Fruit fly (Drosophila melanogaster) whole organism, embryonic: ENCODE results near the gene scaf6.
A peak's percentile ranks its signal among the peaks of the same experiment; 100 is the strongest.

ENCODE experiments used
- ATbp ChIP-seq: fragments of 200-800 bp; sonication (Bioruptor generic); optimal IDR thresholded peaks from 2 replicates; lab custom pipeline; 2017; ENCODE audit warnings: missing biosample characterization, mild to moderate bottlenecking, missing genetic modification characterization, missing genetic modification reagents
- Bgb ChIP-seq: fragments of 200-800 bp; sonication (Bioruptor generic); IDR thresholded peaks from 2 replicates; pipeline ENCODE4 v1.3.6; 2022; ENCODE audit warnings: missing biosample characterization, missing genetic modification characterization; ENCODE audit not compliant: partially characterized antibody
- CG10267 ChIP-seq: fragments of 200-800 bp; sonication (Bioruptor generic); optimal IDR thresholded peaks from 2 replicates; lab custom pipeline; 2018; ENCODE audit warnings: missing biosample characterization, mild to moderate bottlenecking, missing genetic modification characterization, moderate library complexity
- CG10979 ChIP-seq: fragments of 200-800 bp; sonication (Bioruptor generic); optimal IDR thresholded peaks from 2 replicates; lab custom pipeline; 2018; ENCODE audit warnings: missing biosample characterization, mild to moderate bottlenecking, missing genetic modification characterization, moderate library complexity
- CG1233 ChIP-seq: fragments of 200-800 bp; sonication (Bioruptor generic); optimal IDR thresholded peaks from 4 replicates; lab custom pipeline; 2018; ENCODE audit warnings: missing biosample characterization, mild to moderate bottlenecking, missing genetic modification characterization
- CG13287 ChIP-seq: fragments of 200-800 bp; sonication (Bioruptor generic); IDR thresholded peaks from 2 replicates; pipeline ENCODE4 v1.3.6; 2022; ENCODE audit warnings: missing biosample characterization, missing genetic modification characterization; ENCODE audit not compliant: partially characterized antibody
- CG13624 ChIP-seq: fragments of 200-800 bp; sonication (Bioruptor generic); optimal IDR thresholded peaks from 2 replicates; lab custom pipeline; 2016; ENCODE audit warnings: missing biosample characterization, missing genetic modification characterization
- CG14050 ChIP-seq: fragments of 200-800 bp; sonication (Bioruptor generic); IDR thresholded peaks from 3 replicates; pipeline ENCODE4 v1.3.6; 2022; ENCODE audit warnings: missing biosample characterization, missing genetic modification characterization
- CG14860 ChIP-seq: fragments of 200-800 bp; sonication (Bioruptor generic); IDR thresholded peaks from 3 replicates; pipeline ENCODE4 v1.3.6; 2022; ENCODE audit warnings: missing biosample characterization, missing genetic modification characterization; ENCODE audit not compliant: partially characterized antibody
- CG17361 ChIP-seq: fragments of 200-800 bp; sonication (Bioruptor generic); IDR thresholded peaks from 3 replicates; pipeline ENCODE4 v1.3.6; 2022; ENCODE audit warnings: missing biosample characterization, missing genetic modification characterization
- CG17612 ChIP-seq: fragments of 200-800 bp; sonication (Bioruptor generic); IDR thresholded peaks from 2 replicates; pipeline ENCODE4 v1.3.6; 2022; ENCODE audit warnings: missing biosample characterization, missing genetic modification characterization
- CG18011 ChIP-seq: fragments of 200-800 bp; sonication (Bioruptor generic); optimal IDR thresholded peaks from 2 replicates; lab custom pipeline; 2017; ENCODE audit warnings: missing biosample characterization, missing genetic modification characterization, mild to moderate bottlenecking, moderate library complexity, missing genotype
- CG18599 ChIP-seq: fragments of 200-800 bp; sonication (Bioruptor generic); optimal IDR thresholded peaks from 3 replicates; lab custom pipeline; 2017; ENCODE audit warnings: missing biosample characterization, missing genetic modification characterization, mild to moderate bottlenecking, moderate library complexity, missing genetic modification reagents
- CG2202 ChIP-seq: fragments of 200-800 bp; sonication (Bioruptor generic); optimal IDR thresholded peaks from 2 replicates; lab custom pipeline; 2018; ENCODE audit warnings: missing biosample characterization, mild to moderate bottlenecking, missing genetic modification characterization
- CG2875 ChIP-seq: fragments of 200-800 bp; sonication (Bioruptor generic); optimal IDR thresholded peaks from 2 replicates; lab custom pipeline; 2017; ENCODE audit warnings: missing biosample characterization, mild to moderate bottlenecking, missing genetic modification characterization, missing genetic modification reagents
- CG32532 ChIP-seq: fragments of 200-800 bp; sonication (Bioruptor generic); IDR thresholded peaks from 2 replicates; pipeline ENCODE4 v1.3.6; 2022; ENCODE audit warnings: missing biosample characterization, missing genetic modification characterization
- CG32772 ChIP-seq: fragments of 200-800 bp; sonication (Bioruptor generic); IDR thresholded peaks from 2 replicates; pipeline ENCODE4 v1.3.6; 2022; ENCODE audit warnings: missing biosample characterization, missing genetic modification characterization
- CG34376 ChIP-seq: fragments of 200-800 bp; sonication (Bioruptor generic); optimal IDR thresholded peaks from 2 replicates; lab custom pipeline; 2018; ENCODE audit warnings: missing biosample characterization, mild to moderate bottlenecking, missing genetic modification characterization
- CG4360 ChIP-seq: fragments of 200-800 bp; sonication (Bioruptor generic); IDR thresholded peaks from 2 replicates; pipeline ENCODE4 v1.3.6; 2022; ENCODE audit warnings: missing biosample characterization, missing genetic modification characterization
- CG9727 ChIP-seq: fragments of 200-800 bp; sonication (Bioruptor generic); optimal IDR thresholded peaks from 3 replicates; lab custom pipeline; 2017; ENCODE audit warnings: missing biosample characterization, mild to moderate bottlenecking, missing genetic modification characterization
- CG9932 ChIP-seq: fragments of 200-800 bp; sonication (Bioruptor generic); IDR thresholded peaks from 2 replicates; pipeline ENCODE4 v1.3.6; 2022; ENCODE audit warnings: missing biosample characterization, missing genetic modification characterization
- Dll ChIP-seq: fragments of 200-800 bp; sonication (Bioruptor generic); IDR thresholded peaks from 4 replicates; pipeline ENCODE4 v1.3.6; 2022; ENCODE audit warnings: missing biosample characterization, missing genetic modification characterization; ENCODE audit not compliant: partially characterized antibody
- Meics ChIP-seq: fragments of 200-800 bp; sonication (Bioruptor generic); optimal IDR thresholded peaks from 2 replicates; lab custom pipeline; 2017; ENCODE audit warnings: missing biosample characterization, mild to moderate bottlenecking, missing genetic modification characterization
- Myb ChIP-seq: fragments of 200-800 bp; sonication (Bioruptor generic); optimal IDR thresholded peaks from 2 replicates; lab custom pipeline; 2016; ENCODE audit warnings: missing biosample characterization, missing genetic modification characterization
- Ravus ChIP-seq: fragments of 200-800 bp; sonication (Bioruptor generic); IDR thresholded peaks from 2 replicates; pipeline ENCODE4 v1.3.6; 2022; ENCODE audit warnings: missing biosample characterization, missing genetic modification characterization
- Sry-β ChIP-seq: fragments of 200-800 bp; sonication (Bioruptor generic); optimal IDR thresholded peaks from 2 replicates; lab custom pipeline; 2018; ENCODE audit warnings: missing biosample characterization, mild to moderate bottlenecking, missing genetic modification characterization, moderate library complexity
- Tbp ChIP-seq: fragments of >200 bp; optimal IDR thresholded peaks from 2 replicates; lab custom pipeline; 2018; ENCODE audit warnings: missing biosample characterization, missing genetic modification characterization
- crp ChIP-seq, 2 experiments: fragments of 200-800 bp; sonication (Bioruptor generic); optimal IDR thresholded peaks; 2 replicates in 1 of 2; 3 replicates in 1 of 2; lab custom pipeline; 2017; ENCODE audit warnings: missing biosample characterization in 2 of 2, missing genetic modification characterization in 2 of 2, mild to moderate bottlenecking in 1 of 2, moderate library complexity in 1 of 2
- dimm ChIP-seq: fragments of 200-800 bp; sonication (Bioruptor generic); IDR thresholded peaks from 2 replicates; pipeline ENCODE4 v1.3.6; 2022; ENCODE audit warnings: missing biosample characterization, missing genetic modification characterization
- ewg ChIP-seq: fragments of 200-800 bp; sonication (Bioruptor generic); optimal IDR thresholded peaks from 3 replicates; lab custom pipeline; 2017; ENCODE audit warnings: mild to moderate bottlenecking, missing biosample characterization, missing genetic modification reagents, missing genetic modification characterization
- fu2 ChIP-seq: fragments of 200-800 bp; sonication (Bioruptor generic); optimal IDR thresholded peaks from 2 replicates; lab custom pipeline; 2016; ENCODE audit warnings: missing biosample characterization, missing genetic modification characterization
- gfzf ChIP-seq: fragments of 200-800 bp; sonication (Bioruptor generic); optimal IDR thresholded peaks from 2 replicates; lab custom pipeline; 2016; ENCODE audit warnings: missing biosample characterization, mild to moderate bottlenecking, missing genetic modification characterization, moderate library complexity
- jumu ChIP-seq: fragments of 200-800 bp; sonication (Bioruptor generic); optimal IDR thresholded peaks from 3 replicates; lab custom pipeline; 2016; ENCODE audit warnings: missing biosample characterization, missing genetic modification characterization
- kah ChIP-seq: fragments of 200-800 bp; sonication (Bioruptor generic); optimal IDR thresholded peaks from 2 replicates; lab custom pipeline; 2018; ENCODE audit warnings: missing biosample characterization, mild to moderate bottlenecking, missing genetic modification characterization
- ken ChIP-seq: fragments of 200-800 bp; sonication (Bioruptor generic); IDR thresholded peaks from 3 replicates; pipeline ENCODE4 v1.3.6; 2022; ENCODE audit warnings: missing biosample characterization, missing genetic modification characterization
- lilli ChIP-seq: fragments of 200-800 bp; sonication (Bioruptor generic); optimal IDR thresholded peaks from 3 replicates; lab custom pipeline; 2016; ENCODE audit warnings: missing biosample characterization, missing genetic modification characterization
- lmd ChIP-seq: fragments of 200-800 bp; sonication (Bioruptor generic); IDR thresholded peaks from 2 replicates; pipeline ENCODE4 v1.3.6; 2022; ENCODE audit warnings: missing biosample characterization, missing genetic modification characterization
- pan ChIP-seq, 4 experiments: fragments of >200 bp in 3 of 4; fragments of 200-800 bp in 1 of 4; sonication (Bioruptor generic) in 1 of 4; optimal IDR thresholded peaks in 3 of 4; IDR thresholded peaks in 1 of 4; 2 replicates each; pipeline versions ENCODE4 v1.3.6 to Lab custom; 2017 to 2022; ENCODE audit warnings: missing biosample characterization in 2 of 4, missing genetic modification characterization in 2 of 4, mixed read lengths in 1 of 4
- pho ChIP-seq: fragments of 200-800 bp; sonication (Bioruptor generic); optimal IDR thresholded peaks from 2 replicates; lab custom pipeline; 2016; ENCODE audit warnings: missing biosample characterization, missing genetic modification characterization
- rib ChIP-seq: fragments of 200-800 bp; sonication (Bioruptor generic); IDR thresholded peaks from 2 replicates; pipeline ENCODE4 v1.3.6; 2022; ENCODE audit warnings: missing biosample characterization, missing genetic modification characterization
- sc ChIP-seq, 3 experiments: fragments of >200 bp in 2 of 3; fragments of 200-800 bp in 1 of 3; sonication (Bioruptor generic) in 1 of 3; optimal IDR thresholded peaks; 2 replicates in 2 of 3; 3 replicates in 1 of 3; lab custom pipeline; 2017; ENCODE audit warnings: mild to moderate bottlenecking in 1 of 3, missing biosample characterization in 1 of 3, missing genetic modification characterization in 1 of 3, missing genetic modification reagents in 1 of 3
- stwl ChIP-seq: fragments of 200-800 bp; sonication (Bioruptor generic); optimal IDR thresholded peaks from 3 replicates; lab custom pipeline; 2018; ENCODE audit warnings: missing biosample characterization, mild to moderate bottlenecking, missing genetic modification characterization, moderate library complexity
- tll ChIP-seq, 2 experiments: fragments of 200-800 bp in 1 of 2; fragments of >200 bp in 1 of 2; sonication (Bioruptor generic) in 1 of 2; optimal IDR thresholded peaks; 2 replicates each; lab custom pipeline; 2017 to 2019; ENCODE audit warnings: missing biosample characterization in 2 of 2, missing genetic modification characterization in 2 of 2, mild to moderate bottlenecking in 1 of 2, moderate library complexity in 1 of 2
- vnd ChIP-seq: fragments of 200-800 bp; sonication (Bioruptor generic); IDR thresholded peaks from 3 replicates; pipeline ENCODE4 v1.3.6; 2022; ENCODE audit warnings: missing biosample characterization, missing genetic modification characterization; ENCODE audit not compliant: partially characterized antibody
- vvl ChIP-seq: fragments of 200-800 bp; sonication (Bioruptor generic); IDR thresholded peaks from 2 replicates; pipeline ENCODE4 v1.3.6; 2022; ENCODE audit warnings: missing biosample characterization, missing genetic modification characterization

scaf6 gene

DNA sequence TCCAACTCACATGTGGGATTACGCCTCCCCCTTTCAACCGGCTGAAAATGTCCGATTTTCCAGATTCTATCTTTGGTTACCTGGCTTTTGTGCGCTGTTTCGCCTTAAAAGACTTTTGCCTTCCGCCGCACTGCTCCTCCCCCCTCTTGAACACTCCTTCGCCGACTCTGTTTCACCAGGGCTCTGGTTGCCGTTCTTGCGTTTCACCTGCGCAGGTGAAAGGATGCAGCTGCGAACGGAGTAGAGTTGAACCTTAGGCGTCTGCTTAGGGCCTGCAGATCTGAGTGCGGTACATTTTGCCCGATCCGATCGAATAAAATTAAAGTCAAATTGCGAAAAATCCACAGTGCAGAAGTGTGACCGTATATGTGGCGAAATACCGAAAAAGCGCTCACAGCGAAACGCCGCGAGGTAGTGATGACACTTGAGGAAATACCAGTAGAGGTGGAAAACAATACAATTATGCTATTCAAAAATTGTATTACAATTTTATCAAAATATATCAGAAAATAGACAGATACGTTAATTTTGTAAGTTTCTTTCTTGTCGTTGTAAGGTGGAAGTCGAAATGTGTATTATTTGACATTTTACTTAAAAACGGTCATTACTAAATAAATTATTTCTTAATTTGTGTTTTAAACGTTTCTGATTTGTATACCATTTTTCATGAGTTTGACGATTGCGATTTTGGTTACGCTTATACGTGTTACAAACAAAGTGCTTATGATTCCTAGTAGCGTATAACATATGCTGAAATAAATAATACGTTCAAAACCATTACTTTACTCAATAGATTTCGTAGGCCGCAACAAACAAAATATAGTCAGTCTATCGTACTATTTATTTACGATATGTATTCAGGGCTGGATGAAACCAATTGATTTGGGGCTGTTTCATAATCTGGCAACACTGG lies 26.5 kb downstream of the scaf6 start, which contains the start of the genes CG6664 and CG7728 (continued):
- TF ChIP-seq dimm (no peak), CG32772 (peak; percentile 37; the same call in 1 of the 2 replicates), CG34376 (GFP tag; lab: Kevin White, UChicago) (peak; percentile 39), lmd (peak; percentile 21; the same call in 1 of the 2 replicates), gfzf (GFP tag; lab: Kevin White, UChicago) (peak; percentile 83), pho (GFP tag; lab: Kevin White, UChicago) (peak; percentile 53), CG17612 (no peak), CG4360 (no peak), CG1233 (GFP tag; lab: Kevin White, UChicago) (peak; percentile 34), Sry-β (peak; percentile 54), CG2202 (tag; lab: Kevin White, UChicago) (no peak), CG10267 (tag; lab: Kevin White, UChicago) (peak; percentile 35), vnd (GFP tag; lab: Robert Waterston, UW) (0 out of 3 replicates have a peak, but pooled peaks have one; percentile 32), Ravus (GFP tag; lab: Robert Waterston, UW) (no peak), ken (peak; percentile 76), CG13287 (GFP tag; lab: Robert Waterston, UW) (peak; percentile 42), lilli (GFP tag; lab: Kevin White, UChicago) (peak; percentile 64), Dll (GFP tag; lab: Robert Waterston, UW) (peak; percentile 69; the same call in 3 of the 4 replicates), CG18599 (GFP tag; lab: Kevin White, UChicago) (peak; percentile 13), kah (GFP tag; lab: Kevin White, UChicago) (no peak), tll (GFP tag; optimal IDR thresholded peaks at IDR 0.05; lab: Kevin White, UChicago) (peak in 1 of 2 experiments; percentile 59), CG32532 (GFP tag; lab: Robert Waterston, UW) (peak; percentile 47), ATbp (GFP tag; lab: Kevin White, UChicago) (peak; percentile 39), CG14050 (GFP tag; lab: Robert Waterston, UW) (0 out of 3 replicates have a peak, but pooled peaks have one; percentile 11), sc (optimal IDR thresholded peaks at IDR 0.05; lab: Kevin White, UChicago) (no peak), sc (GFP tag; optimal IDR thresholded peaks at IDR 0.05; lab: Kevin White, UChicago) (peak; percentile 24), ewg (peak; percentile 9), jumu (GFP tag; lab: Kevin White, UChicago) (peak; percentile 29), CG18011 (GFP tag; lab: Kevin White, UChicago) (peak; percentile 1), Myb (GFP tag; lab: Kevin White, UChicago) (peak; percentile 12), Meics (GFP tag; lab: Kevin White, UChicago) (peak; percentile 47), CG13624 (GFP tag; lab: Kevin White, UChicago) (peak; percentile 37), Tbp (GFP tag; lab: Kevin White, UChicago) (no peak), CG14860 (GFP tag; lab: Robert Waterston, UW) (no peak; the same call in 2 of the 3 replicates), Bgb (GFP tag; lab: Robert Waterston, UW) (peak; percentile 62; the same call in 1 of the 2 replicates), rib (GFP tag; lab: Robert Waterston, UW) (peak; percentile 58), fu2 (GFP tag; lab: Kevin White, UChicago) (peak; percentile 19), CG10979 (peak; percentile 14), pan (optimal IDR thresholded peaks at IDR 0.05; lab: Kevin White, UChicago) (no peak), pan (GFP tag; optimal IDR thresholded peaks at IDR 0.05 in 1 of 2, IDR thresholded peaks at IDR 0.05 in 1 of 2) (peak in 1 of 2 experiments; percentile 36), crp (GFP tag; optimal IDR thresholded peaks at IDR 0.05; lab: Kevin White, UChicago) (peak in 1 of 2 experiments; percentile 9), CG2875 (no peak), CG9727 (GFP tag; lab: Kevin White, UChicago) (peak; percentile 67), vvl (GFP tag; lab: Robert Waterston, UW) (peak; percentile 28), CG17361 (GFP tag; lab: Robert Waterston, UW) (peak; percentile 78), stwl (tag; lab: Kevin White, UChicago) (peak; percentile 24), CG9932 (GFP tag; lab: Robert Waterston, UW) (peak; percentile 86)
